Worm (Caenorhabditis elegans): Measurements from ENCODE around the gene ucr-2.2.

ucr-2.2 gene

ce11 chrX:15173303-15173904, at the start of gene ucr-2.2:
Gene ucr-2.2 (plus strand): TSS chrX:15173904.
- TF ChIP-seq dao-5 (tag; optimal IDR thresholded peaks at IDR 0.05) (no peak), W03F9.2 (tag; optimal IDR thresholded peaks at IDR 0.05) (peak; percentile 90), him-1 (tag; optimal IDR thresholded peaks at IDR 0.05) (peak; percentile 76)

- TF ChIP-seq W03F9.2 (tag; optimal IDR thresholded peaks at IDR 0.05) (no peak), him-1 (tag; optimal IDR thresholded peaks at IDR 0.05) (no peak), dao-5 (tag; optimal IDR thresholded peaks at IDR 0.05) (no peak)
Measured at ce11 chrX:15125138-15125537, 48.6 kb upstream of the ucr-2.2 start.

ce11 chrX:15126736-15127135, 47.0 kb upstream of the ucr-2.2 start:
- TF ChIP-seq W03F9.2 (tag; optimal IDR thresholded peaks at IDR 0.05) = no peak
- TF ChIP-seq him-1 (tag; optimal IDR thresholded peaks at IDR 0.05) = no peak
- no peak for TF ChIP-seq dao-5 (tag; optimal IDR thresholded peaks at IDR 0.05)

- TF ChIP-seq him-1 (tag; optimal IDR thresholded peaks at IDR 0.05) (no peak), dao-5 (tag; optimal IDR thresholded peaks at IDR 0.05) (no peak), W03F9.2 (tag; optimal IDR thresholded peaks at IDR 0.05) (no peak)
Measured at ce11 chrX:15127338-15127737, 46.4 kb upstream of the ucr-2.2 start.

ce11 chrX:15128184-15128583, 45.5 kb upstream of the ucr-2.2 start:
- no peak for TF ChIP-seq dao-5 (tag; optimal IDR thresholded peaks at IDR 0.05)
- no peak for TF ChIP-seq him-1 (tag; optimal IDR thresholded peaks at IDR 0.05)
- no peak for TF ChIP-seq W03F9.2 (tag; optimal IDR thresholded peaks at IDR 0.05)

- no peak for TF ChIP-seq dao-5 (tag; optimal IDR thresholded peaks at IDR 0.05)
- TF ChIP-seq him-1 (tag; optimal IDR thresholded peaks at IDR 0.05) = no peak
- TF ChIP-seq W03F9.2 (tag; optimal IDR thresholded peaks at IDR 0.05) = no peak
Measured at ce11 chrX:15132073-15132472, 41.6 kb upstream of the ucr-2.2 start.

- TF ChIP-seq him-1 (tag; optimal IDR thresholded peaks at IDR 0.05) (no peak), W03F9.2 (tag; optimal IDR thresholded peaks at IDR 0.05) (no peak)
Measured at ce11 chrX:15133180-15133579, 40.5 kb upstream of the ucr-2.2 start.

ce11 chrX:15134941-15135340, 38.8 kb upstream of the ucr-2.2 start:
- TF ChIP-seq dao-5 (tag; optimal IDR thresholded peaks at IDR 0.05) (no peak), him-1 (tag; optimal IDR thresholded peaks at IDR 0.05) (no peak)

- TF ChIP-seq him-1 (tag; optimal IDR thresholded peaks at IDR 0.05) = no peak
- no peak for TF ChIP-seq W03F9.2 (tag; optimal IDR thresholded peaks at IDR 0.05)
- TF ChIP-seq dao-5 (tag; optimal IDR thresholded peaks at IDR 0.05) = no peak
Measured at ce11 chrX:15146415-15147210, 27.1 kb upstream of the ucr-2.2 start.

- no peak for TF ChIP-seq him-1 (tag; optimal IDR thresholded peaks at IDR 0.05)
- no peak for TF ChIP-seq dao-5 (tag; optimal IDR thresholded peaks at IDR 0.05)
- TF ChIP-seq W03F9.2 (tag; optimal IDR thresholded peaks at IDR 0.05) = no peak
Measured at ce11 chrX:15147640-15148039, 26.1 kb upstream of the ucr-2.2 start, which contains the start of gene unc-7. Gene unc-7 (minus strand): TSS chrX:15147740.

- TF ChIP-seq W03F9.2 (tag; optimal IDR thresholded peaks at IDR 0.05) (no peak), him-1 (tag; optimal IDR thresholded peaks at IDR 0.05) (no peak), dao-5 (tag; optimal IDR thresholded peaks at IDR 0.05) (no peak)
Measured at ce11 chrX:15148389-15148788, 25.3 kb upstream of the ucr-2.2 start.

- TF ChIP-seq W03F9.2 (tag; optimal IDR thresholded peaks at IDR 0.05) (no peak), dao-5 (tag; optimal IDR thresholded peaks at IDR 0.05) (no peak), him-1 (tag; optimal IDR thresholded peaks at IDR 0.05) (no peak)
Measured at ce11 chrX:15148831-15149230, 24.9 kb upstream of the ucr-2.2 start.

ce11 chrX:15155054-15155453, 18.6 kb upstream of the ucr-2.2 start:
- TF ChIP-seq W03F9.2 (tag; optimal IDR thresholded peaks at IDR 0.05) (no peak), dao-5 (tag; optimal IDR thresholded peaks at IDR 0.05) (no peak), him-1 (tag; optimal IDR thresholded peaks at IDR 0.05) (no peak)

ce11 chrX:15157854-15158253, 15.8 kb upstream of the ucr-2.2 start:
- TF ChIP-seq dao-5 (tag; optimal IDR thresholded peaks at IDR 0.05) (no peak), him-1 (tag; optimal IDR thresholded peaks at IDR 0.05) (no peak), W03F9.2 (tag; optimal IDR thresholded peaks at IDR 0.05) (no peak)

Data from whole organism, L4/young adult.